Worm (Caenorhabditis elegans): ENCODE measurements around the gene arl-5.
A peak's percentile ranks its signal among the peaks of the same experiment; 100 is the strongest.

The arl-5 gene

DNA sequence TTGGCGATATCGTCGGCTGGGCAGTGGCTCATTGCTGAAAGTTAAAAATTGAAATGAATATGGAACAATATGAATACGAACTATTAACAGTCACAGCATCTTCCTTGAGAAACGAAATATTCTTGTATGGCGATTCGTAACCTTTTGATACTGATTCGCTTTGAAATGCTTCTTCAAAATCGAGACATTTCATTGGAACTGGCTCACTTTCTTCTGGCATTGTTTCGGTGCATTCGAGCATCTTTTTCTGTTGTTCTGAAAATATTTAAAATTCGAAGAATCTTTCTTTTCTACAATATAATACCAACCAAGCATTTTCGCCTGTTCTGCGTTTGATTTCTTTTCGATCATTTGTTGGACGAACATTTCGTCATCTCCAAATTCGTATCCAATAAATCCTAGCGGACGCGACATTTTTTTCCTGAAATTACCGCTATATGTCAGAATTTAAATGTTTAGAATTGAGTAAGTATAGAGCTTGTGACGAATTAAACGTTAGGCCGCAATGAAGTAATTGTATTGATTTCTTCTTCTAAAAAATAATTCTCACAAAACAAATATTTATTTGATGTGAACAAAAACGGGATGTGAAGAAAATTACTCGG lies 1.4 kb downstream of the arl-5 start, which contains the start of gene lin-52 (continued):
- TF ChIP-seq nhr-28 (tag; optimal IDR thresholded peaks at IDR 0.05) (no peak), nhr-77 (tag; optimal IDR thresholded peaks at IDR 0.05) (no peak), fkh-8 (tag; optimal IDR thresholded peaks at IDR 0.05) (no peak), nhr-20 (tag; optimal IDR thresholded peaks at IDR 0.05) (peak; percentile 31), ceh-88 (GFP tag; IDR thresholded peaks at IDR 0.05) (no peak), ceh-63 (GFP tag; optimal IDR thresholded peaks at IDR 0.05) (no peak), hlh-17 (GFP tag; optimal IDR thresholded peaks at IDR 0.05; ENCODE audit: borderline replicate concordance) (no peak), lir-3 (tag; optimal IDR thresholded peaks at IDR 0.05; ENCODE audit: poor library complexity) (no peak), grh-1 (GFP tag; IDR thresholded peaks at IDR 0.05) (0 out of 2 replicates have a peak, but pooled peaks have one; percentile 9), ets-5 (GFP tag; IDR thresholded peaks at IDR 0.05) (no peak), egl-13 (tag; optimal IDR thresholded peaks at IDR 0.05) (no peak), pag-3 (tag; optimal IDR thresholded peaks at IDR 0.05; ENCODE audit: borderline replicate concordance, insufficient read depth) (no peak), fkh-4 (tag; optimal IDR thresholded peaks at IDR 0.05; ENCODE audit: borderline replicate concordance) (no peak), elt-3 (tag; optimal IDR thresholded peaks at IDR 0.05) (no peak)

DNA sequence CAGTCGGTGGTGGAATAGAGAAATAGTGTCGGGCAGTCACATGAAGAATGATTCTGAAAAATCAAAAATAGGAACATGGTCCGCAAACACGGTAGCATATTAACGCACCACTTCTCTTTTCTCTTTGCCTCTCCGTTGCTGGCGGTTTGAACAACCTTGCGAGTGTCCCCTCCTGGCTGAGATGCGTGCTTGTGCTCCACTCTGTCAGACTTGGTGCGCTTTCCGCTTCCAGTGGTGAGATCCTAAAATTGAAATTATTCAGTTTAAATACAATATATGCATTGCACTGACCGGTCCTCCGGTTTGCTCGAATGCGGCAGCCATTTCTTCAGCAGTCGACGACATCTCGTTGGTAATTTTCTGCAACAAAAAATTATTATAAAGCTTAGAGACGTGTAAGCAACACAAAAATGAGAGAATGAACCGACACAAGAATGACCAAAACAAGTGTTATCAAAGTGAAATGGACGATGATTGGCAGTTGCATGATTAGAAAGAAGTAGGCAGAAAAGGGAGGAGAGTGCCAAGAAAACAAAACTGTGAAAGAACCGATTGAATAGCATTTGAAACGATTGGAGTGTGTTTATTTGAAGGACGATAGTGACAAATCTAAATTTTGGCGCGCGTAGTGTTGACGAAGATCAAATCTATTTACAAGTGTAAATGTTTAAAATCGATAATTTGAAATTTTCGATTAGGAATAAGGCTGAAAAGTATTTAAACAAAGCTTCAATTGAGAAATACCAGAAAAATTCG lies 2.2 kb downstream of the arl-5 start, which contains the start of gene ZK632.9:
Gene ZK632.9, minus strand, starts transcription at position 360 of the 756 bp plus-strand sequence.
- TF ChIP-seq mep-1 (tag; optimal IDR thresholded peaks at IDR 0.05) (peak; percentile 12), hpl-2 (GFP tag; optimal IDR thresholded peaks at IDR 0.05) (no peak), irx-1 (tag; optimal IDR thresholded peaks at IDR 0.05) (no peak), nhr-84 (tag; optimal IDR thresholded peaks at IDR 0.05) (no peak), nhr-19 (GFP tag; conservative IDR thresholded peaks at IDR 0.05) (no peak), ceh-88 (GFP tag; IDR thresholded peaks at IDR 0.05) (no peak), nhr-12 (tag; optimal IDR thresholded peaks at IDR 0.05) (no peak), hlh-17 (GFP tag; optimal IDR thresholded peaks at IDR 0.05; ENCODE audit: borderline replicate concordance) (no peak), pag-3 (tag; optimal IDR thresholded peaks at IDR 0.05; ENCODE audit: borderline replicate concordance, insufficient read depth) (no peak), F16B12.6 (tag; optimal IDR thresholded peaks at IDR 0.05) (peak; percentile 30), ceh-63 (GFP tag; optimal IDR thresholded peaks at IDR 0.05) (no peak), skn-1 (tag; optimal IDR thresholded peaks at IDR 0.05) (no peak), dpl-1 (GFP tag; optimal IDR thresholded peaks at IDR 0.05) (peak; percentile 21 to 33 (median 32)), lsy-2 (tag; optimal IDR thresholded peaks at IDR 0.05) (peak in 1 of 2 experiments; percentile 9), grh-1 (GFP tag; IDR thresholded peaks at IDR 0.05) (no peak), C34B4.2 (tag; optimal IDR thresholded peaks at IDR 0.05) (no peak), pax-3 (tag; optimal IDR thresholded peaks at IDR 0.05) (no peak), sup-37 (GFP tag; optimal IDR thresholded peaks at IDR 0.05) (no peak), ceh-82 (tag; optimal IDR thresholded peaks at IDR 0.05) (no peak), ama-1 (optimal IDR thresholded peaks at IDR 0.05) (no peak), unc-98 (GFP tag; IDR thresholded peaks at IDR 0.05) (no peak), elt-2 (tag; optimal IDR thresholded peaks at IDR 0.05) (no peak), efl-3 (GFP tag; optimal IDR thresholded peaks at IDR 0.05) (no peak), lin-39 (tag; optimal IDR thresholded peaks at IDR 0.05) (no peak), elt-3 (tag; optimal IDR thresholded peaks at IDR 0.05) (peak in 1 of 6 experiments; percentile 67), blmp-1 (tag; optimal IDR thresholded peaks at IDR 0.05) (peak; percentile 58), unc-86 (tag; optimal IDR thresholded peaks at IDR 0.05) (no peak), vab-15 (tag; optimal IDR thresholded peaks at IDR 0.05) (no peak), egl-27 (tag; optimal IDR thresholded peaks at IDR 0.05) (no peak), xbp-1 (tag; optimal IDR thresholded peaks at IDR 0.05) (no peak), lin-14 (GFP tag; optimal IDR thresholded peaks at IDR 0.05) (peak; percentile 31), nhr-85 (tag) (no peak), tlp-1 (tag; optimal IDR thresholded peaks at IDR 0.05) (no peak), nhr-28 (tag; optimal IDR thresholded peaks at IDR 0.05) (no peak), unc-30 (tag; optimal IDR thresholded peaks at IDR 0.05) (no peak), ces-1 (GFP tag; optimal IDR thresholded peaks at IDR 0.05) (no peak), mab-9 (GFP tag; IDR thresholded peaks at IDR 0.05) (no peak), hlh-4 (tag; optimal IDR thresholded peaks at IDR 0.05) (no peak), nhr-11 (tag; optimal IDR thresholded peaks at IDR 0.05) (no peak), snu-23 (GFP tag; optimal IDR thresholded peaks at IDR 0.05) (peak; percentile 33), rnt-1 (tag; optimal IDR thresholded peaks at IDR 0.05) (no peak)
